Worm (Caenorhabditis elegans) whole organism, L1 larva: Measurements from ENCODE around the gene appg-2.

Source experiments
- ceh-8 ChIP-seq: fragments of 200-800 bp; sonication (Bioruptor generic); optimal IDR thresholded peaks from 2 replicates; lab custom pipeline; 2018; ENCODE audit warnings: mild to moderate bottlenecking, missing genetic modification characterization, moderate library complexity, missing compliant biosample characterization
- dpl-1 ChIP-seq, 3 experiments: fragments of 150-350 bp in 2 of 3; sonication (generic microtip) in 1 of 3; optimal IDR thresholded peaks; 2 replicates each; lab custom pipeline; 2014 to 2017; ENCODE audit warnings: missing biosample characterization in 3 of 3, missing genetic modification characterization in 3 of 3, missing genetic modification reagents in 3 of 3
- isw-1 ChIP-seq: fragments of 200-800 bp; sonication (Bioruptor generic); IDR thresholded peaks from 2 replicates; pipeline ENCODE4 v1.3.6; 2022; ENCODE audit warnings: missing genetic modification characterization, missing compliant biosample characterization
- nhr-76 ChIP-seq: sonication (generic microtip); optimal IDR thresholded peaks from 2 replicates; lab custom pipeline; 2017; ENCODE audit warnings: missing biosample characterization, missing genetic modification characterization
- pax-3 ChIP-seq: fragments of 200-800 bp; sonication (Bioruptor generic); optimal IDR thresholded peaks from 2 replicates; lab custom pipeline; 2018; ENCODE audit warnings: mild to moderate bottlenecking, missing genetic modification characterization, moderate library complexity, missing compliant biosample characterization

ce11 chrII:8766897-8767296, 34.0 kb upstream of the appg-2 start, which contains the start of gene pah-1:
- TF ChIP-seq nhr-76 (tag; lab: Kevin White, UChicago) (no peak), pax-3 (tag; lab: Kevin White, UChicago) (no peak), ceh-8 (GFP tag; lab: Kevin White, UChicago) (no peak), dpl-1 (GFP tag; optimal IDR thresholded peaks at IDR 0.05; lab: Kevin White, UChicago) (no peak), isw-1 (GFP tag; lab: Robert Waterston, UW) (no peak)
